Worm (Caenorhabditis elegans): ENCODE measurements around the gene acs-4.

- no peak for TF ChIP-seq unc-86 (tag; optimal IDR thresholded peaks at IDR 0.05)
- TF ChIP-seq pha-4 (tag; optimal IDR thresholded peaks at IDR 0.05): no peak
- TF ChIP-seq pqm-1 (tag; optimal IDR thresholded peaks at IDR 0.05): no peak
- no peak for TF ChIP-seq sox-4 (tag; optimal IDR thresholded peaks at IDR 0.05)
- no peak for TF ChIP-seq npax-4 (tag; optimal IDR thresholded peaks at IDR 0.05)
- no peak for TF ChIP-seq ztf-16 (tag; optimal IDR thresholded peaks at IDR 0.05)
These were observed 2.4 kb upstream of the acs-4 start for ce11 chrIII:7165276-7165675.
